Worm (Caenorhabditis elegans) whole organism, mixed stage, embryonic: ENCODE data around the gene R03A10.5.

ENCODE experiments used
- blmp-1 ChIP-seq: fragments of 150-350 bp; optimal IDR thresholded peaks from 2 replicates; lab custom pipeline; 2014; ENCODE audit warnings: missing biosample characterization, missing genetic modification characterization
- ceh-39 ChIP-seq: fragments of 150-350 bp; optimal IDR thresholded peaks from 2 replicates; lab custom pipeline; 2014; ENCODE audit warnings: missing biosample characterization, missing genetic modification characterization
- elt-3 ChIP-seq: fragments of 150-350 bp; optimal IDR thresholded peaks from 2 replicates; lab custom pipeline; 2014; ENCODE audit warnings: missing biosample characterization, missing genetic modification characterization
- lsy-2 ChIP-seq: fragments of 150-350 bp; optimal IDR thresholded peaks from 2 replicates; lab custom pipeline; 2014; ENCODE audit warnings: missing biosample characterization, missing genetic modification characterization
- mep-1 ChIP-seq: fragments of 150-350 bp; optimal IDR thresholded peaks from 2 replicates; lab custom pipeline; 2017; ENCODE audit warnings: missing biosample characterization, missing genetic modification reagents, missing genetic modification characterization, inconsistent platforms
- nhr-237 ChIP-seq: fragments of 150-350 bp; optimal IDR thresholded peaks from 2 replicates; lab custom pipeline; 2014; ENCODE audit warnings: missing biosample characterization, missing genetic modification characterization
- pha-4 ChIP-seq: fragments of 150-350 bp; optimal IDR thresholded peaks from 2 replicates; lab custom pipeline; 2018; ENCODE audit warnings: missing biosample characterization, missing genetic modification reagents, missing genetic modification characterization
- snpc-4 ChIP-seq: fragments of 150-350 bp; optimal IDR thresholded peaks from 2 replicates; lab custom pipeline; 2014; ENCODE audit warnings: missing biosample characterization, missing genetic modification characterization

DNA sequence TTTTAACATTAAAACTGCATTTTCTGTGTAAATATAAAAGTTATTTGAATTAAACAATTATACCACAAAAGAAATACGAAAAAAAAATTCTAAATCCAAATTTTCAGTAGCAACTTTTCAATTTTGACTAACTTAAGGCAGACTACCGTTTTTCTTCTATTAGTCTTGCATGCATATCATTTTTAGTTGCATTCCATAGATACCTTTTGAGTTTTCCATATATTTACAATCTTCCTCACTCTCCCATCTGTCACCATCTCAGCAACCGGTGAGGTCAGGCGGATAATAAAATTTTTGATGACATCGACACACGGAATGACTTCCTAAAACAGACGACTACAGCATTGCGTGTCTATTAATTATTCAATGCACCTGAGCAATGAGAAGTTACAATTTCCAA lies 32.2 kb downstream of the R03A10.5 start, which contains the start of gene gcy-36:
- TF ChIP-seq elt-3 (tag; lab: Kevin White, UChicago) (no peak), lsy-2 (no peak), nhr-237 (tag; lab: Kevin White, UChicago) (no peak), blmp-1 (tag; lab: Kevin White, UChicago) (no peak), ceh-39 (no peak), mep-1 (no peak), pha-4 (tag; lab: Kevin White, UChicago) (no peak), snpc-4 (tag; lab: Kevin White, UChicago) (no peak)
